Worm (Caenorhabditis elegans) whole organism, mixed stage, embryonic: ENCODE results near the gene F44B9.5.

ENCODE experiments used
- M03D4.4 ChIP-seq: sonication (generic microtip); optimal IDR thresholded peaks from 2 replicates; lab custom pipeline; 2017; ENCODE audit warnings: mild to moderate bottlenecking, missing genetic modification characterization, missing compliant biosample characterization
- bed-3 ChIP-seq: fragments of 200-800 bp; sonication (Bioruptor generic); optimal IDR thresholded peaks from 3 replicates; lab custom pipeline; 2018; ENCODE audit warnings: mild to moderate bottlenecking, missing genetic modification characterization, moderate library complexity, missing compliant biosample characterization
- blmp-1 ChIP-seq: fragments of 150-350 bp; optimal IDR thresholded peaks from 2 replicates; lab custom pipeline; 2014; ENCODE audit warnings: missing biosample characterization, missing genetic modification characterization
- ceh-39 ChIP-seq: fragments of 150-350 bp; optimal IDR thresholded peaks from 2 replicates; lab custom pipeline; 2014; ENCODE audit warnings: missing biosample characterization, missing genetic modification characterization
- ceh-43 ChIP-seq: fragments of 200-800 bp; sonication (Bioruptor generic); optimal IDR thresholded peaks from 2 replicates; lab custom pipeline; 2018; ENCODE audit warnings: mild to moderate bottlenecking, missing genetic modification characterization, moderate library complexity, missing compliant biosample characterization
- ceh-83 ChIP-seq: fragments of 200-800 bp; sonication (Bioruptor generic); optimal IDR thresholded peaks from 2 replicates; lab custom pipeline; 2018; ENCODE audit warnings: mild to moderate bottlenecking, missing genetic modification characterization, missing compliant biosample characterization
- ces-1 ChIP-seq: fragments of 150-350 bp; optimal IDR thresholded peaks from 2 replicates; lab custom pipeline; 2014; ENCODE audit warnings: missing biosample characterization, missing genetic modification reagents, missing genetic modification characterization
- cnd-1 ChIP-seq: fragments of 200-800 bp; sonication (Bioruptor generic); optimal IDR thresholded peaks from 2 replicates; lab custom pipeline; 2018; ENCODE audit warnings: mild to moderate bottlenecking, missing genetic modification characterization, missing compliant biosample characterization
- drap-1 ChIP-seq: fragments of 200-800 bp; sonication (Bioruptor generic); optimal IDR thresholded peaks from 3 replicates; lab custom pipeline; 2018; ENCODE audit warnings: mild to moderate bottlenecking, missing genetic modification characterization, missing compliant biosample characterization
- elt-1 ChIP-seq: sonication (generic microtip); optimal IDR thresholded peaks from 2 replicates; lab custom pipeline; 2017; ENCODE audit warnings: missing genetic modification characterization, mild to moderate bottlenecking, missing compliant biosample characterization, antibody characterized with exemption, moderate library complexity, borderline replicate concordance; ENCODE audit not compliant: insufficient read depth
- elt-3 ChIP-seq: fragments of 150-350 bp; optimal IDR thresholded peaks from 2 replicates; lab custom pipeline; 2014; ENCODE audit warnings: missing biosample characterization, missing genetic modification characterization
- flh-1 ChIP-seq: fragments of 200-800 bp; sonication (Bioruptor generic); optimal IDR thresholded peaks from 2 replicates; lab custom pipeline; 2018; ENCODE audit warnings: mild to moderate bottlenecking, missing genetic modification characterization, moderate library complexity, missing compliant biosample characterization
- ham-2 ChIP-seq: fragments of 200-800 bp; sonication (Bioruptor generic); optimal IDR thresholded peaks from 2 replicates; lab custom pipeline; 2018; ENCODE audit warnings: mild to moderate bottlenecking, missing genetic modification characterization, missing compliant biosample characterization
- hlh-1 ChIP-seq: fragments of 150-350 bp; optimal IDR thresholded peaks from 2 replicates; lab custom pipeline; 2014; ENCODE audit warnings: missing biosample characterization, missing genetic modification reagents, missing genetic modification characterization
- lin-32 ChIP-seq: fragments of 200-800 bp; sonication (Bioruptor generic); optimal IDR thresholded peaks from 2 replicates; lab custom pipeline; 2018; ENCODE audit warnings: mild to moderate bottlenecking, missing genetic modification characterization, missing compliant biosample characterization
- lsy-2 ChIP-seq: fragments of 150-350 bp; optimal IDR thresholded peaks from 2 replicates; lab custom pipeline; 2014; ENCODE audit warnings: missing biosample characterization, missing genetic modification characterization
- mab-5 ChIP-seq: fragments of 150-350 bp; optimal IDR thresholded peaks from 2 replicates; lab custom pipeline; 2014; ENCODE audit warnings: missing biosample characterization, missing genetic modification characterization
- mep-1 ChIP-seq: fragments of 150-350 bp; optimal IDR thresholded peaks from 2 replicates; lab custom pipeline; 2017; ENCODE audit warnings: missing biosample characterization, missing genetic modification reagents, missing genetic modification characterization, inconsistent platforms
- mls-2 ChIP-seq: sonication (generic microtip); optimal IDR thresholded peaks from 2 replicates; lab custom pipeline; 2016; ENCODE audit warnings: mild to moderate bottlenecking, missing genetic modification characterization, moderate library complexity, missing compliant biosample characterization
- nhr-12 ChIP-seq: fragments of 150-350 bp; optimal IDR thresholded peaks from 2 replicates; lab custom pipeline; 2014; ENCODE audit warnings: missing biosample characterization, missing genetic modification characterization
- nhr-2 ChIP-seq: fragments of 150-350 bp; optimal IDR thresholded peaks from 2 replicates; lab custom pipeline; 2014; ENCODE audit warnings: missing biosample characterization, missing genetic modification characterization
- nhr-237 ChIP-seq: fragments of 150-350 bp; optimal IDR thresholded peaks from 2 replicates; lab custom pipeline; 2014; ENCODE audit warnings: missing biosample characterization, missing genetic modification characterization
- nhr-28 ChIP-seq: fragments of 150-350 bp; optimal IDR thresholded peaks from 2 replicates; lab custom pipeline; 2014; ENCODE audit warnings: missing biosample characterization, missing genetic modification characterization
- nhr-76 ChIP-seq: sonication (generic microtip); optimal IDR thresholded peaks from 2 replicates; lab custom pipeline; 2017; ENCODE audit warnings: missing biosample characterization, missing genetic modification characterization
- pha-4 ChIP-seq: fragments of 150-350 bp; optimal IDR thresholded peaks from 2 replicates; lab custom pipeline; 2018; ENCODE audit warnings: missing biosample characterization, missing genetic modification reagents, missing genetic modification characterization
- sem-2 ChIP-seq: fragments of 200-800 bp; sonication (Bioruptor generic); optimal IDR thresholded peaks from 2 replicates; lab custom pipeline; 2018; ENCODE audit warnings: mild to moderate bottlenecking, missing genetic modification characterization, missing compliant biosample characterization
- snpc-4 ChIP-seq: fragments of 150-350 bp; optimal IDR thresholded peaks from 2 replicates; lab custom pipeline; 2014; ENCODE audit warnings: missing biosample characterization, missing genetic modification characterization
- sptf-1 ChIP-seq: sonication (generic microtip); optimal IDR thresholded peaks from 2 replicates; lab custom pipeline; 2017; ENCODE audit warnings: mild to moderate bottlenecking, missing genetic modification characterization, moderate library complexity, missing compliant biosample characterization
- tbx-8 ChIP-seq: fragments of 200-800 bp; sonication (Bioruptor generic); optimal IDR thresholded peaks from 2 replicates; lab custom pipeline; 2018; ENCODE audit warnings: mild to moderate bottlenecking, missing genetic modification characterization, moderate library complexity, missing compliant biosample characterization
- unc-120 ChIP-seq: sonication (generic microtip); optimal IDR thresholded peaks from 2 replicates; lab custom pipeline; 2017; ENCODE audit warnings: missing genetic modification characterization, missing compliant biosample characterization; ENCODE audit not compliant: poor library complexity, severe bottlenecking
- unc-39 ChIP-seq: fragments of 150-350 bp; optimal IDR thresholded peaks from 2 replicates; lab custom pipeline; 2014; ENCODE audit warnings: missing biosample characterization, missing genetic modification characterization
- unc-62 ChIP-seq: fragments of 150-350 bp; optimal IDR thresholded peaks from 2 replicates; lab custom pipeline; 2014; ENCODE audit warnings: missing biosample characterization, missing genetic modification reagents, missing genetic modification characterization
- zip-8 ChIP-seq: fragments of 150-350 bp; optimal IDR thresholded peaks from 2 replicates; lab custom pipeline; 2014; ENCODE audit warnings: missing biosample characterization, missing genetic modification characterization
- ztf-11 ChIP-seq: fragments of 150-350 bp; optimal IDR thresholded peaks from 2 replicates; lab custom pipeline; 2014; ENCODE audit warnings: missing biosample characterization, missing genetic modification characterization

The F44B9.5 gene

DNA sequence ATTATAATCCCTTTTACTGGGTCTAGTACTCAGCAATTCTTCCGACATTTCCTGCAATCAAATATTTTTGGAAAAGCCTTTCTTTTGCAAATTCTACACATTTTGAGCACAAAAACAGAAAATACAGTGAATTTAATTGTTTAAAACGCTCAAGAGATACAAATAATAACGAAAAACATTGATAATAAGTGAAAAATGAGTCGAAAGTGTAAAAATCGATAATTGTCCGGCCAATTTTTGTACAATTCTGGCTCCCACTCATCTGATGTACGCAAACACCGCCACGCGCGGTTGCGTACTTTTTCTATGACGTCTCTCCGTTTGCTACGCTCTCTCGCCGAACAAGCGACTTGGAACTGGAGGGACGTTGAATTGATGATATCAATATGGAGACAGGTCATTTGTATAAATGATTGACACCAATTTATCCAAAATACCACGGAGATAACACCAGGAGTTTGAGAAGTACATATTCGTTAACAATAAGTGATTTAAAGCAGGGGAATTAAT, 4.5 kb upstream of the F44B9.5 start, which contains the start of gene lin-36 (continued):
- peak; percentile 56 for TF ChIP-seq M03D4.4

DNA sequence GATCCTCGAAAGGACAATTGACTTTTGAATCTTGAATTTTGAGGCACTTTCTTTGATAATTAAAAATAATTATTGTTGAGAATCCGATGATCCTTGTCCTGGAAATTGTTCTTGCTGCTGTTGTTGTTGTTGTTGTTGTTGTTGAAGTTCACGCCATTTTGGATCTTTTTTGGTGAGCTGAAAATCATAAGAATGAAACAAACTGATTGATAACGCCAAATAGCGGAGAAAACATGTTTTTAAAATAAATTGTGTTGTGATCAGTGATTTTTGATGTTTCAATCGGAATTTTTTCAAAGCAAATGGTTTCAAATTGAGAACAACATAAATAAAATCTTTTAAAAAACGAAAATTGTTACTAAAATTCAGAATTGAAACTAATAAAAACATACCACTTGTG, 715 bp upstream of the F44B9.5 start:
- TF ChIP-seq ztf-11 (tag; lab: Kevin White, UChicago), result no peak
- TF ChIP-seq ham-2, result no peak
- TF ChIP-seq nhr-2, result no peak

DNA sequence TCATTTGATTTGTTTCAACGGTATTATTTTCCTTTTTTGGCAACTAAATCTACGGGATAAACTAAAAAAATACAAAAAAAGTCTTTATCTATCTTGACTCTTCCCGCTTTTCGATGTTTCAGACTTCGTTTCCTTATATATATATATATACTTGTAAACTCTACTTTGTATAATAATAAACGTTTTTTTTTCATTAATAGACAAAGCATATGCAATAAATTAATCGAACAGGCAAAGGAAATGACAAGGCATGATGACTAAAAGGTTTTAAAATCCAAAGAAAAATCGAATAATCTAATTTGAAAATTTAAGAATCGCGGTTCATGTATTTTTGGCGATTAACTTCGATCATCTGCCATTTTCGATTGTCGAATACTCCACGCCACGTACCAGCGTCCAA, 2.8 kb downstream of the F44B9.5 start:
- TF ChIP-seq ztf-11 (tag; lab: Kevin White, UChicago) (no peak), hlh-1 (tag; lab: Kevin White, UChicago) (no peak), mls-2 (no peak), elt-3 (no peak), flh-1 (GFP tag; lab: Kevin White, UChicago) (no peak), nhr-28 (tag; lab: Kevin White, UChicago) (no peak), nhr-12 (tag; lab: Kevin White, UChicago) (no peak), unc-39 (no peak), pha-4 (tag; lab: Kevin White, UChicago) (no peak), ceh-83 (GFP tag; lab: Kevin White, UChicago) (no peak), sem-2 (GFP tag; lab: Kevin White, UChicago) (no peak)

DNA sequence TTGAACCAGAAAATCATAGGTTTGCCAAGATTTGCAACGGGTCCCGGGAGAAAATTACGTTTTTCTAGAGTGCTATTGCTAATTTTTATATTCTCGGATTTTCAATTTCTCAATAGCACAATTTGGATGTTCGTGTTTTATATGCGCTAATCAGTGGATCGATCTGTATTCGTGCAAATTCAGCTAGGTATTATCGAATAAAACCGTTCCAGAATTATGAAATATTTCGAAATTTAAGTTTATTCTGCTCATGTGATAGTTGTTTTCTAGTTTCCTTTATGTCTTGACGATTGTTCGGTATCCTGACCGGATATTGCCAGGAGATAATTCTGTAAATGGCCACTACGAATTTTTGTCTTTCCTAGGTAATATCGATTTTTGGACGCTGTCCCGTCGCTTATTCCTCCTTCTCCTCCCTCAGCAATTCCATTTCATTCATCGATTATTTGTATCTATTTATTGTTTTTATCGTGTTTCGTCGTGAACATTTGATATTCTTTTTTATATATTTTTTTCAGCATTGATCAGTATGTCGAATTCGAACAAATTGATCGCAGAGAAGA, 6.0 kb downstream of the F44B9.5 start, which contains the start of gene cit-1.2:
TSS of gene cit-1.2 (plus strand) at position 513 of the 563 bp plus-strand sequence.
- TF ChIP-seq cnd-1, result no peak
- no peak for TF ChIP-seq ceh-39 (tag; lab: Kevin White, UChicago)
- no peak for TF ChIP-seq nhr-2
- TF ChIP-seq tbx-8, result no peak
- no peak for TF ChIP-seq mls-2
- TF ChIP-seq mab-5, result no peak
- TF ChIP-seq pha-4 (tag; lab: Kevin White, UChicago), result no peak
- TF ChIP-seq unc-62 (GFP tag; lab: Kevin White, UChicago), result no peak
- TF ChIP-seq ham-2, result no peak
- TF ChIP-seq ces-1 (GFP tag; lab: Kevin White, UChicago), result no peak
- TF ChIP-seq unc-120 (tag; lab: Kevin White, UChicago), result no peak

DNA sequence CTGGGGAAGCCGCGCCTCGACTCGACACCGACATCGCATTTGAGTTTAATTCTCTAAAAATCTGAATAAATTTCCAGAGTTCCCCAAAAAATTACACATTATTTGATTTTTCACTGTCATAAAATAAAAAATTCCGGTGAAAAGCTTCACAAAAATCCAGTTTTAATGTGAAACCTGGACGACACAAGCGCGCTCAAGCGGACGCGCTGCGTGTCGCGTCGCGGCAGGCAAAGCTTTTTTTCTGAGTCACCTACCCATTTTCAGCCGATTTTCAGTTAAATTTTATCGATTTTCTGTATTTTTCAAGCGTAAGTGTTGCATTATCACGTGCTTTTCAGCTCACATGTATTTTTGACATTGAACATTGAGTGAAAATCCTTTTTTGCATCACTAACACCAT, 6.6 kb downstream of the F44B9.5 start, which contains the start of gene cit-1.1:
TSS of gene cit-1.1 (minus strand) at position 53 of the 400 bp plus-strand sequence.
- TF ChIP-seq mep-1 (tag; lab: Kevin White, UChicago) (peak; percentile 25), zip-8 (tag; lab: Kevin White, UChicago) (no peak), elt-1 (tag; lab: Kevin White, UChicago) (no peak), lin-32 (GFP tag; lab: Kevin White, UChicago) (no peak), snpc-4 (no peak), sptf-1 (tag; lab: Kevin White, UChicago) (no peak), unc-39 (no peak), nhr-237 (tag; lab: Kevin White, UChicago) (no peak), sem-2 (GFP tag; lab: Kevin White, UChicago) (no peak), tbx-8 (no peak), cnd-1 (no peak), nhr-76 (no peak), lsy-2 (tag; lab: Kevin White, UChicago) (peak; percentile 35), ztf-11 (tag; lab: Kevin White, UChicago) (no peak), mls-2 (no peak), unc-120 (tag; lab: Kevin White, UChicago) (no peak)

DNA sequence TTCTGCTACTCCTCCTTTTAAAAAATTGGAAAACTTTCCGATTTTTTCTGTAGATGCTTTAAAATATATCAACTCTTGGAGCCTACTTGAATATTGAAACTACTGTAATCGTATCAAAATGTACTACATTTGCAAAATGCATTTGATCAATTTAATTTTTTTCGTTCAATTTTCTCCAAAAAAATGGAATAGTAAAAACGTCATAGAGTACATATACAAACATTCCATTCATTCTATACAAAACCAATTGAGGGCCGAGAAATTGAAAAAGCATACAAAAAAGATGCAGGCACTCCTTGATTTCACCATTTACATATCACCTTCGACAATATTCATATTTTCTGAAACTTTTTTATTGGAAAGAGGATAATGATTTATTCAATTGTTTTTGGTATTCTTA, 12.2 kb downstream of the F44B9.5 start, which contains the start of gene C06G4.6:
TSS of gene C06G4.6 (plus strand) at position 301 of the 400 bp plus-strand sequence.
- no peak for TF ChIP-seq hlh-1 (tag; lab: Kevin White, UChicago)
- no peak for TF ChIP-seq ztf-11 (tag; lab: Kevin White, UChicago)
- no peak for TF ChIP-seq bed-3 (GFP tag; lab: Kevin White, UChicago)
- TF ChIP-seq zip-8 (tag; lab: Kevin White, UChicago), result no peak
- TF ChIP-seq nhr-2, result no peak
- no peak for TF ChIP-seq ceh-43 (GFP tag; lab: Kevin White, UChicago)
- TF ChIP-seq sptf-1 (tag; lab: Kevin White, UChicago), result no peak
- TF ChIP-seq flh-1 (GFP tag; lab: Kevin White, UChicago), result no peak
- no peak for TF ChIP-seq elt-3
- TF ChIP-seq blmp-1 (tag; lab: Kevin White, UChicago), result no peak
- TF ChIP-seq mep-1 (tag; lab: Kevin White, UChicago), result no peak
- no peak for TF ChIP-seq ham-2
- TF ChIP-seq ceh-39 (tag; lab: Kevin White, UChicago), result no peak
- TF ChIP-seq ceh-83 (GFP tag; lab: Kevin White, UChicago), result no peak
- TF ChIP-seq drap-1 (GFP tag; lab: Kevin White, UChicago), result no peak
- TF ChIP-seq elt-1 (tag; lab: Kevin White, UChicago), result no peak
- no peak for TF ChIP-seq nhr-237 (tag; lab: Kevin White, UChicago)
- TF ChIP-seq pha-4 (tag; lab: Kevin White, UChicago), result no peak
- TF ChIP-seq nhr-76, result no peak
